Fruit fly (Drosophila melanogaster): ENCODE measurements around the gene mud.
A peak's percentile ranks its signal among the peaks of the same experiment; 100 is the strongest.

The mud gene

DNA sequence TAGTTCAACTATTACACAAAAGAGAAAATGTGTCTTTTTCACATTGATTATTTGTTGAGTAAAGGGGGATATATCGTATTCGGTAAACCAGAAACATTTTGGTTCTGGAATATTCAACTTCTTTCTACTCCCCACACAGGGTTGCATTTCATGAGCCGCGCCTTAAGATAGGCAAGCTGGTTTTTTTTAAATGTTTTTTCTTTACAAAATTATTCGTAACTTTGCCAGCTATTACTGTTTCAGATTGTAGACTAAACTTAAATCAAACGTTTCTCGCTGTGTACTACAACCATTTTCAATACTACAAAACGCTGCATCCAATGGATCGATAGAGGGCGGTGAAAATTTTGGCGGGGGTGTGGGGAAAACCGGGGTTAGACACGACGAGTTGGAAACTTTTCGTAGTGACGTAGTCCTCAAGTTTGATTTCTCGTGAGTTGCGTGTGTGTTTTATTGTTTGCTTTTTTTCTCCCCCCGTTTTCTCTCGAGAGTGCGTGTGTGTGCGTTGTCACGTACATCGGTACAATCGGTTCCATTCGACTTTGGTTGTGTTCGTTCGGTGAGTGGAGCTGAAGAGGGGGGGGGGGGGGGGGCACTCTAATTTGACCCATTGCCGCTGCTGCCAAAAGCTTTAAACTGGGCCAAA is 33.9 kb upstream of the mud start (continued):
- peak; percentile 40; the same call in 1 of the 2 replicates for TF ChIP-seq CG6689 (GFP tag; IDR thresholded peaks at IDR 0.05)
- TF ChIP-seq Jarid2 (GFP tag; optimal IDR thresholded peaks at IDR 0.05), result no peak
- peak; percentile 47 for TF ChIP-seq CG30403 (GFP tag; optimal IDR thresholded peaks at IDR 0.05)
- no peak for TF ChIP-seq pita (GFP tag; optimal IDR thresholded peaks at IDR 0.05)
- peak in 1 of 2 experiments; percentile 69 for TF ChIP-seq Hr78 (GFP tag; optimal IDR thresholded peaks at IDR 0.05)
- 0 out of 2 replicates have a peak, but pooled peaks have one; percentile 37 for TF ChIP-seq CG14014 (GFP tag; IDR thresholded peaks at IDR 0.05)
- peak; percentile 18 for TF ChIP-seq Hsf (GFP tag; optimal IDR thresholded peaks at IDR 0.05)
- peak; percentile 18 for TF ChIP-seq slp2 (GFP tag; optimal IDR thresholded peaks at IDR 0.05)
- no peak for TF ChIP-seq ara (GFP tag; IDR thresholded peaks at IDR 0.05)
- peak; percentile 14 for TF ChIP-seq CG15269 (tag; optimal IDR thresholded peaks at IDR 0.05)
- no peak for TF ChIP-seq fu2 (GFP tag; optimal IDR thresholded peaks at IDR 0.05)
- TF ChIP-seq rib (GFP tag; IDR thresholded peaks at IDR 0.05), result no peak
- TF ChIP-seq psq (GFP tag; optimal IDR thresholded peaks at IDR 0.05), result no peak
- no peak for TF ChIP-seq exex (tag; optimal IDR thresholded peaks at IDR 0.05)
- TF ChIP-seq Stat92E (GFP tag; optimal IDR thresholded peaks at IDR 0.05), result no peak
- no peak for TF ChIP-seq slou (GFP tag; optimal IDR thresholded peaks at IDR 0.05)
- TF ChIP-seq CG10959 (GFP tag; IDR thresholded peaks at IDR 0.05), result no peak
- TF ChIP-seq tap (tag; optimal IDR thresholded peaks at IDR 0.05), result peak; percentile 22
- no peak for TF ChIP-seq CG3726 (GFP tag; IDR thresholded peaks at IDR 0.05)
- TF ChIP-seq CG4820 (GFP tag; optimal IDR thresholded peaks at IDR 0.05), result peak; percentile 3
- TF ChIP-seq CG3281 (GFP tag; optimal IDR thresholded peaks at IDR 0.05), result peak; percentile 20
- TF ChIP-seq mirr (GFP tag; optimal IDR thresholded peaks at IDR 0.05), result peak; percentile 7
- peak; percentile 35 for TF ChIP-seq Ssrp (tag; optimal IDR thresholded peaks at IDR 0.05)
- TF ChIP-seq NFAT (GFP tag; IDR thresholded peaks at IDR 0.05), result no peak
- peak in 1 of 2 experiments; percentile 28 for TF ChIP-seq Pdp1 (GFP tag; optimal IDR thresholded peaks at IDR 0.05)
- no peak for TF ChIP-seq salm (tag; optimal IDR thresholded peaks at IDR 0.05)
- peak; percentile 28 for TF ChIP-seq CG7556 (GFP tag; optimal IDR thresholded peaks at IDR 0.05)
- TF ChIP-seq fd64A (GFP tag; optimal IDR thresholded peaks at IDR 0.05), result no peak
- no peak for TF ChIP-seq Side (GFP tag; optimal IDR thresholded peaks at IDR 0.05)
- TF ChIP-seq MTF-1 (GFP tag; optimal IDR thresholded peaks at IDR 0.05; ENCODE audit: borderline replicate concordance), result no peak
- TF ChIP-seq pan (optimal IDR thresholded peaks at IDR 0.05), result no peak
- TF ChIP-seq pan (GFP tag; optimal IDR thresholded peaks at IDR 0.05 in 1 of 2, IDR thresholded peaks at IDR 0.05 in 1 of 2), result no peak
- no peak for TF ChIP-seq CG10654 (GFP tag; optimal IDR thresholded peaks at IDR 0.05)
- TF ChIP-seq CG13424 (tag; optimal IDR thresholded peaks at IDR 0.05), result peak; percentile 51
- TF ChIP-seq btn (GFP tag; optimal IDR thresholded peaks at IDR 0.05), result no peak
- TF ChIP-seq Antp (GFP tag; optimal IDR thresholded peaks at IDR 0.05), result peak; percentile 22
- TF ChIP-seq abd-A (tag; optimal IDR thresholded peaks at IDR 0.05), result peak; percentile 53
- TF ChIP-seq pnt (GFP tag; optimal IDR thresholded peaks at IDR 0.05), result no peak
- TF ChIP-seq zfh2 (GFP tag; optimal IDR thresholded peaks at IDR 0.05), result peak; percentile 5
- TF ChIP-seq CG9727 (GFP tag; optimal IDR thresholded peaks at IDR 0.05), result peak; percentile 4
- TF ChIP-seq CG11695 (GFP tag; IDR thresholded peaks at IDR 0.05), result no peak
- TF ChIP-seq CG33557 (GFP tag; optimal IDR thresholded peaks at IDR 0.05), result no peak
- TF ChIP-seq CG33213 (GFP tag; optimal IDR thresholded peaks at IDR 0.05), result no peak
- no peak for TF ChIP-seq CG4707 (GFP tag; optimal IDR thresholded peaks at IDR 0.05)
- no peak for TF ChIP-seq CG31388 (GFP tag; optimal IDR thresholded peaks at IDR 0.05)
- 0 out of 4 replicates have a peak, but pooled peaks have one; percentile 63 for TF ChIP-seq chinmo (GFP tag; IDR thresholded peaks at IDR 0.05; ENCODE audit: partially characterized antibody)
- peak; percentile 44 for TF ChIP-seq CG17359 (tag; optimal IDR thresholded peaks at IDR 0.05)
- TF ChIP-seq mam (GFP tag; optimal IDR thresholded peaks at IDR 0.05), result peak; percentile 14
- no peak for TF ChIP-seq luna (GFP tag; optimal IDR thresholded peaks at IDR 0.05)
- no peak for TF ChIP-seq CG16815 (GFP tag; optimal IDR thresholded peaks at IDR 0.05)

Data from whole organism, embryonic.